Worm (Caenorhabditis elegans) whole organism, late embryonic: Measurements from ENCODE around the gene srd-21.

Source experiments
- K02D7.2 ChIP-seq: sonication (generic microtip); optimal IDR thresholded peaks from 2 replicates; lab custom pipeline; 2017; ENCODE audit warnings: mild to moderate bottlenecking, missing genetic modification characterization, missing compliant biosample characterization
- ceh-6 ChIP-seq: fragments of 200-800 bp; sonication (Bioruptor generic); optimal IDR thresholded peaks from 2 replicates; lab custom pipeline; 2018; ENCODE audit warnings: mild to moderate bottlenecking, missing genetic modification characterization, missing compliant biosample characterization
- elt-2 ChIP-seq: sonication (generic microtip); optimal IDR thresholded peaks from 2 replicates; lab custom pipeline; 2016; ENCODE audit warnings: missing genetic modification reagents, missing genetic modification characterization, missing compliant biosample characterization
- hlh-30 ChIP-seq: sonication (generic microtip); optimal IDR thresholded peaks from 2 replicates; lab custom pipeline; 2017; ENCODE audit warnings: antibody characterized with exemption, missing genetic modification characterization, missing compliant biosample characterization; ENCODE audit not compliant: insufficient read depth
- hlh-8 ChIP-seq: sonication (generic microtip); optimal IDR thresholded peaks from 2 replicates; lab custom pipeline; 2016; ENCODE audit warnings: missing genotype, missing genetic modification characterization, missing compliant biosample characterization
- mec-3 ChIP-seq: sonication (generic microtip); optimal IDR thresholded peaks from 2 replicates; lab custom pipeline; 2016; ENCODE audit warnings: borderline replicate concordance, missing genetic modification characterization, missing compliant biosample characterization
- nhr-11 ChIP-seq: fragments of 150-350 bp; optimal IDR thresholded peaks from 2 replicates; lab custom pipeline; 2014; ENCODE audit warnings: missing biosample characterization, missing genetic modification characterization
- nhr-232 ChIP-seq: sonication (generic microtip); optimal IDR thresholded peaks from 2 replicates; lab custom pipeline; 2016; ENCODE audit warnings: missing genetic modification characterization, missing compliant biosample characterization
- pha-4 ChIP-seq: fragments of 150-350 bp; optimal IDR thresholded peaks from 2 replicates; lab custom pipeline; 2018; ENCODE audit warnings: missing biosample characterization, missing genetic modification reagents, missing genetic modification characterization
- rnt-1 ChIP-seq: sonication (generic microtip); optimal IDR thresholded peaks from 2 replicates; lab custom pipeline; 2016; ENCODE audit warnings: missing genetic modification characterization, missing compliant biosample characterization
- tbx-7 ChIP-seq: sonication (generic microtip); optimal IDR thresholded peaks from 2 replicates; lab custom pipeline; 2016; ENCODE audit warnings: missing genotype, missing genetic modification characterization, missing compliant biosample characterization
- unc-86 ChIP-seq: sonication (generic microtip); optimal IDR thresholded peaks from 2 replicates; lab custom pipeline; 2016; ENCODE audit warnings: missing genetic modification characterization, missing compliant biosample characterization

- TF ChIP-seq pha-4 (tag; lab: Kevin White, UChicago) (no peak), K02D7.2 (no peak), mec-3 (tag; lab: Kevin White, UChicago) (no peak), hlh-30 (no peak), tbx-7 (no peak), nhr-11 (no peak), rnt-1 (tag; lab: Kevin White, UChicago) (no peak), unc-86 (no peak), elt-2 (tag; lab: Kevin White, UChicago) (no peak), ceh-6 (GFP tag; lab: Kevin White, UChicago) (no peak), hlh-8 (no peak), nhr-232 (tag; lab: Kevin White, UChicago) (no peak)
These were observed 36.0 kb upstream of the srd-21 start for ce11 chrV:16593792-16594059.
